Worm (Caenorhabditis elegans) whole organism, L1 larva: ENCODE results near the gene clec-230.

Source experiments
- ceh-88 ChIP-seq: fragments of 200-800 bp; sonication (Bioruptor generic); IDR thresholded peaks from 2 replicates; pipeline ENCODE4 v1.3.6; 2022; ENCODE audit warnings: missing genetic modification characterization, missing compliant biosample characterization
- ceh-90 ChIP-seq: sonication (generic microtip); optimal IDR thresholded peaks from 2 replicates; lab custom pipeline; 2016; ENCODE audit warnings: missing genetic modification characterization, missing compliant biosample characterization
- dpl-1 ChIP-seq, 3 experiments: fragments of 150-350 bp in 2 of 3; sonication (generic microtip) in 1 of 3; optimal IDR thresholded peaks; 2 replicates each; lab custom pipeline; 2014 to 2017; ENCODE audit warnings: missing biosample characterization in 3 of 3, missing genetic modification characterization in 3 of 3, missing genetic modification reagents in 3 of 3
- elt-2 ChIP-seq: sonication (generic microtip); optimal IDR thresholded peaks from 2 replicates; lab custom pipeline; 2016; ENCODE audit warnings: missing genetic modification characterization, mild to moderate bottlenecking, inconsistent platforms, missing compliant biosample characterization, missing genetic modification reagents
- ets-5 ChIP-seq: fragments of 200-800 bp; sonication (Bioruptor generic); IDR thresholded peaks from 2 replicates; pipeline ENCODE4 v1.3.6; 2022; ENCODE audit warnings: missing genetic modification characterization, missing compliant biosample characterization
- fkh-8 ChIP-seq: sonication (generic microtip); optimal IDR thresholded peaks from 2 replicates; lab custom pipeline; 2016; ENCODE audit warnings: mild to moderate bottlenecking, missing genetic modification characterization, missing compliant biosample characterization
- fos-1 ChIP-seq: fragments of 150-350 bp; optimal IDR thresholded peaks from 2 replicates; lab custom pipeline; 2014; ENCODE audit warnings: missing biosample characterization, missing genetic modification characterization
- grh-1 ChIP-seq: fragments of 200-800 bp; sonication (Bioruptor generic); IDR thresholded peaks from 2 replicates; pipeline ENCODE4 v1.3.6; 2022; ENCODE audit warnings: missing genetic modification reagents, missing genetic modification characterization, missing compliant biosample characterization
- hlh-17 ChIP-seq: fragments of 200-800 bp; sonication (Bioruptor generic); optimal IDR thresholded peaks from 2 replicates; lab custom pipeline; 2018; ENCODE audit warnings: missing genetic modification characterization, mild to moderate bottlenecking, missing compliant biosample characterization, moderate library complexity, borderline replicate concordance
- hlh-4 ChIP-seq: sonication (generic microtip); optimal IDR thresholded peaks from 2 replicates; lab custom pipeline; 2016; ENCODE audit warnings: mild to moderate bottlenecking, missing genetic modification characterization, missing compliant biosample characterization
- hpl-2 ChIP-seq: fragments of 150-350 bp; optimal IDR thresholded peaks from 2 replicates; lab custom pipeline; 2014; ENCODE audit warnings: missing biosample characterization, missing genetic modification reagents, missing genetic modification characterization
- isw-1 ChIP-seq: fragments of 200-800 bp; sonication (Bioruptor generic); IDR thresholded peaks from 2 replicates; pipeline ENCODE4 v1.3.6; 2022; ENCODE audit warnings: missing genetic modification characterization, missing compliant biosample characterization
- jun-1 ChIP-seq: fragments of 150-350 bp; optimal IDR thresholded peaks from 2 replicates; lab custom pipeline; 2014; ENCODE audit warnings: missing biosample characterization, missing genetic modification reagents, missing genetic modification characterization
- lin-14 ChIP-seq: fragments of 200-800 bp; sonication (Bioruptor generic); optimal IDR thresholded peaks from 2 replicates; lab custom pipeline; 2018; ENCODE audit warnings: mild to moderate bottlenecking, missing genetic modification characterization, moderate library complexity, missing compliant biosample characterization
- mef-2 ChIP-seq: fragments of 150-350 bp; optimal IDR thresholded peaks from 2 replicates; lab custom pipeline; 2014; ENCODE audit warnings: missing biosample characterization, missing genetic modification characterization
- nhr-12 ChIP-seq: sonication (generic microtip); optimal IDR thresholded peaks from 2 replicates; lab custom pipeline; 2017; ENCODE audit warnings: missing biosample characterization, missing genetic modification characterization
- nhr-20 ChIP-seq: sonication (generic microtip); optimal IDR thresholded peaks from 2 replicates; lab custom pipeline; 2016; ENCODE audit warnings: mild to moderate bottlenecking, missing genetic modification characterization, missing compliant biosample characterization
- nhr-47 ChIP-seq: sonication (generic microtip); optimal IDR thresholded peaks from 2 replicates; lab custom pipeline; 2016; ENCODE audit warnings: mild to moderate bottlenecking, missing genetic modification characterization, moderate library complexity, missing compliant biosample characterization
- nhr-71 ChIP-seq: sonication (generic microtip); optimal IDR thresholded peaks from 2 replicates; lab custom pipeline; 2016; ENCODE audit warnings: mild to moderate bottlenecking, missing genetic modification characterization, moderate library complexity, missing compliant biosample characterization
- nhr-84 ChIP-seq: sonication (generic microtip); optimal IDR thresholded peaks from 2 replicates; lab custom pipeline; 2017; ENCODE audit warnings: missing biosample characterization, missing genetic modification characterization
- pag-3 ChIP-seq: sonication (generic microtip); optimal IDR thresholded peaks from 2 replicates; lab custom pipeline; 2017; ENCODE audit warnings: missing genetic modification characterization, mild to moderate bottlenecking, missing compliant biosample characterization, antibody characterized with exemption, borderline replicate concordance; ENCODE audit not compliant: insufficient read depth
- pax-3 ChIP-seq: fragments of 200-800 bp; sonication (Bioruptor generic); optimal IDR thresholded peaks from 2 replicates; lab custom pipeline; 2018; ENCODE audit warnings: mild to moderate bottlenecking, missing genetic modification characterization, moderate library complexity, missing compliant biosample characterization
- pqm-1 ChIP-seq: sonication (generic microtip); optimal IDR thresholded peaks from 3 replicates; lab custom pipeline; 2017; ENCODE audit warnings: missing biosample characterization, missing genetic modification characterization
- rnt-1 ChIP-seq: sonication (generic microtip); optimal IDR thresholded peaks from 2 replicates; lab custom pipeline; 2016; ENCODE audit warnings: mild to moderate bottlenecking, missing genetic modification characterization, moderate library complexity, missing compliant biosample characterization
- skn-1 ChIP-seq: fragments of 150-350 bp; optimal IDR thresholded peaks from 2 replicates; lab custom pipeline; 2014; ENCODE audit warnings: missing biosample characterization, missing genetic modification characterization
- snpc-4 ChIP-seq: fragments of 150-350 bp; optimal IDR thresholded peaks from 2 replicates; lab custom pipeline; 2014; ENCODE audit warnings: missing biosample characterization, missing genetic modification characterization
- sup-37 ChIP-seq: fragments of 200-800 bp; sonication (Bioruptor generic); optimal IDR thresholded peaks from 2 replicates; lab custom pipeline; 2018; ENCODE audit warnings: mild to moderate bottlenecking, missing genetic modification characterization, missing compliant biosample characterization
- swsn-7 ChIP-seq: sonication (generic microtip); optimal IDR thresholded peaks from 2 replicates; lab custom pipeline; 2016; ENCODE audit warnings: missing genetic modification characterization, missing compliant biosample characterization
- tbx-2 ChIP-seq: sonication (generic microtip); optimal IDR thresholded peaks from 2 replicates; lab custom pipeline; 2016; ENCODE audit warnings: missing genetic modification characterization, missing compliant biosample characterization
- unc-30 ChIP-seq: sonication (generic microtip); optimal IDR thresholded peaks from 2 replicates; lab custom pipeline; 2017; ENCODE audit warnings: missing biosample characterization, missing genetic modification characterization
- unc-86 ChIP-seq: sonication (generic microtip); optimal IDR thresholded peaks from 2 replicates; lab custom pipeline; 2016; ENCODE audit warnings: missing genetic modification characterization, missing compliant biosample characterization
- xbp-1 ChIP-seq: sonication (generic microtip); optimal IDR thresholded peaks from 2 replicates; lab custom pipeline; 2016; ENCODE audit warnings: missing genetic modification characterization, missing compliant biosample characterization
- zag-1 ChIP-seq: fragments of 150-350 bp; optimal IDR thresholded peaks from 2 replicates; lab custom pipeline; 2014; ENCODE audit warnings: missing biosample characterization, missing genetic modification characterization

The clec-230 gene

ce11 chrV:15315827-15316527 is 33.0 kb downstream of the clec-230 start, which contains the start of the genes srt-22 and nhr-246:
Gene srt-22 (minus strand): TSS chrV:15315927.
Gene nhr-246 (plus strand): TSS chrV:15316477.
- peak; percentile 11 for TF ChIP-seq elt-2 (tag; lab: Kevin White, UChicago)
- no peak for TF ChIP-seq lin-14 (GFP tag; lab: Kevin White, UChicago)
- TF ChIP-seq, all 84 proteins: peak for 1

ce11 chrV:15313529-15313928 is 35.4 kb downstream of the clec-230 start:
- no peak for TF ChIP-seq rnt-1 (tag; lab: Kevin White, UChicago)
- TF ChIP-seq tbx-2 (tag; lab: Kevin White, UChicago) = no peak
- no peak for TF ChIP-seq pax-3
- no peak for TF ChIP-seq fkh-8
- no peak for TF ChIP-seq ceh-90

ce11 chrV:15310780-15311179 is 38.2 kb downstream of the clec-230 start, which contains the start of gene irld-62:
Gene irld-62 (plus strand): TSS chrV:15311080.
- TF ChIP-seq snpc-4 (tag; lab: Kevin White, UChicago) = no peak
- TF ChIP-seq xbp-1 (tag; lab: Kevin White, UChicago) = no peak
- no peak for TF ChIP-seq nhr-20
- TF ChIP-seq hlh-17 (GFP tag; lab: Kevin White, UChicago) = no peak
- no peak for TF ChIP-seq nhr-84 (tag; lab: Kevin White, UChicago)
- TF ChIP-seq nhr-71 (tag; lab: Kevin White, UChicago) = no peak
- no peak for TF ChIP-seq pag-3
- no peak for TF ChIP-seq zag-1 (tag; lab: Kevin White, UChicago)
- no peak for TF ChIP-seq jun-1 (tag; lab: Kevin White, UChicago)
- TF ChIP-seq ceh-88 (GFP tag; lab: Robert Waterston, UW) = no peak
- TF ChIP-seq, all 84 proteins: peak for 0

DNA sequence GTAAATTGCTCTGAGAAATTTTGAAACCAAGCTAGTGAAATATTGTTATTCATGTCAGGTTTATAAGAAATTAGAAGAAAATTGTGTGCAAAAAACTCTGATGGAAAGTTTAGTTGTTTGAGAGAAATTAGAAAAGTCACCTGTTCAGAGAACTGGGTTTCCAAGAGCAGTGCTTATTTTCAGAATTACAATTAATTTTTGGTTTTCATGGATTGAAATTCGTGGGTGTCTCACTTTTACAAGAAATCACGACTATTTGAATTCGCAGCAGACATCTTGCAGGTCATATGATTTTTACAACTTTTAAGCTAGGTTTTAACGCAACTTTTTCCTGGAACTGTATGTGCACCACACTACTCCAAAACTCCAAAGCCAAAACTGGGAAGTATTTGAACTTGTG is 39.9 kb downstream of the clec-230 start, which contains the start of gene srz-10:
srz-10 (minus strand) TSS at position 88 of the 400 bp plus-strand sequence.
- TF ChIP-seq hpl-2 (GFP tag; lab: Kevin White, UChicago) (no peak), fkh-8 (peak; percentile 64), dpl-1 (GFP tag; optimal IDR thresholded peaks at IDR 0.05; lab: Kevin White, UChicago) (no peak), pax-3 (no peak), nhr-71 (tag; lab: Kevin White, UChicago) (peak; percentile 47), isw-1 (GFP tag; lab: Robert Waterston, UW) (no peak), fos-1 (tag; lab: Kevin White, UChicago) (no peak), unc-30 (no peak), ceh-88 (GFP tag; lab: Robert Waterston, UW) (no peak), hlh-4 (tag; lab: Kevin White, UChicago) (peak; percentile 98), swsn-7 (tag; lab: Kevin White, UChicago) (no peak), sup-37 (GFP tag; lab: Kevin White, UChicago) (no peak), nhr-47 (tag; lab: Kevin White, UChicago) (peak; percentile 42), jun-1 (tag; lab: Kevin White, UChicago) (no peak), elt-2 (tag; lab: Kevin White, UChicago) (no peak), unc-86 (tag; lab: Kevin White, UChicago) (no peak), pqm-1 (tag; lab: Kevin White, UChicago) (no peak), zag-1 (tag; lab: Kevin White, UChicago) (no peak), ets-5 (GFP tag; lab: Robert Waterston, UW) (no peak), mef-2 (no peak), nhr-12 (tag; lab: Kevin White, UChicago) (no peak), rnt-1 (tag; lab: Kevin White, UChicago) (no peak), lin-14 (GFP tag; lab: Kevin White, UChicago) (no peak), grh-1 (GFP tag; lab: Robert Waterston, UW) (no peak)

DNA sequence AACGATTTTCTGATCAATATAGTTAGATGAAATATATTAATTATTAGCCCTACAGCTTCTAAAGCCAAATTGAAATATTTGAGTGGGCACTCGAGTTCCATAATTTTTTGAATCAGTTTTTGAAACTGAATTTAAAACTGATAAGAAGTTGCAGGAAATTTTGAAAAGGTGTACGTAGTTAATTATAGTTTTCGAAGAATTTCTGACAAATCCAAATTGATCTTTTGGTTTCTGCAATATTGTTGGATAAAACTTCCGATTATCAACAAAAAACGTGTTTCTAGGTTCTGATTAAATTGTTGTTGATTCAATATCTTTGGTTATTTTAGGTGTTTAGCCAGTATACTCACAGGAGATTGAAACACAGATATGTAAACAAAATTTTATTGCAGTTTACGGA is 42.2 kb downstream of the clec-230 start, which contains the start of gene T26H8.4:
T26H8.4 (minus strand) TSS at position 101 of the 400 bp plus-strand sequence.
- TF ChIP-seq pax-3 (peak; percentile 66), skn-1 (tag; lab: Kevin White, UChicago) (no peak)
